Fruit fly (Drosophila melanogaster): Measurements from ENCODE around the gene how.

The how gene

DNA sequence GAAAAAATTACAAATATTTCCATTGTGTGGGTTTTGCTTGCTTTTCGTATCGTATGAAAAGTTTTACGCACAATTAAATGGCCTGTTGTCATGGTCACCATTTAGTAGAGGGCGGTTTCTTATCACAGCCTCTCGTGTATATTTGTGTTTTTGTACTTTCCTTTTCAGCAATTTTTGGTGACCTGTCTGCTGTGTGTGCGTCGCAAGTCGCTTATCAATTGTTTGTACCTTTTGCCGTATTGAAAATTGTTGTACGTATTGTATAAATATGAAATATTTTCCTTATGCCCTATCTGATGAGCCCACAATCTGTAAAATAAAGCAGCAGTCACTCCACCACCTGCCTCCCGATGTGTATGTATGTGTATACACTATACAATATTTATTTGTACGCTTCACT lies 24.4 kb downstream of the how start (continued):
- TF ChIP-seq CG11762 (GFP tag; optimal IDR thresholded peaks at IDR 0.05; ENCODE audit: insufficient read depth) (no peak), Hr4 (GFP tag; optimal IDR thresholded peaks at IDR 0.05) (no peak), achi (GFP tag; optimal IDR thresholded peaks at IDR 0.05) (no peak), CG4318 (GFP tag; optimal IDR thresholded peaks at IDR 0.05) (no peak), topi (GFP tag; optimal IDR thresholded peaks at IDR 0.05) (no peak), dsx (GFP tag; optimal IDR thresholded peaks at IDR 0.05; ENCODE audit: poor library complexity, severe bottlenecking) (no peak), Lpt (GFP tag; optimal IDR thresholded peaks at IDR 0.05) (no peak), net (GFP tag; optimal IDR thresholded peaks at IDR 0.05) (no peak), Hr39 (GFP tag; optimal IDR thresholded peaks at IDR 0.05) (no peak), Smox (GFP tag; optimal IDR thresholded peaks at IDR 0.05) (no peak), CG7368 (GFP tag; optimal IDR thresholded peaks at IDR 0.05) (no peak), Blimp-1 (GFP tag; optimal IDR thresholded peaks at IDR 0.05) (no peak), spab (GFP tag; optimal IDR thresholded peaks at IDR 0.05) (no peak), CG3032 (tag; optimal IDR thresholded peaks at IDR 0.05) (no peak), CG8319 (GFP tag; optimal IDR thresholded peaks at IDR 0.05) (no peak), salr (GFP tag; optimal IDR thresholded peaks at IDR 0.05) (no peak), Sox14 (GFP tag; optimal IDR thresholded peaks at IDR 0.05) (no peak), eg (GFP tag; IDR thresholded peaks at IDR 0.05) (no peak), CG6808 (GFP tag; optimal IDR thresholded peaks at IDR 0.05) (no peak), Ets21C (GFP tag; optimal IDR thresholded peaks at IDR 0.05) (no peak), CG6792 (GFP tag; optimal IDR thresholded peaks at IDR 0.05) (no peak), fkh (GFP tag; optimal IDR thresholded peaks at IDR 0.05) (peak; percentile 59), CG6163 (GFP tag; IDR thresholded peaks at IDR 0.05) (0 out of 3 replicates have a peak, but pooled peaks have one; percentile 22), CG6854 (GFP tag; optimal IDR thresholded peaks at IDR 0.05) (no peak), Eip93F (GFP tag; optimal IDR thresholded peaks at IDR 0.05) (no peak), CG11902 (GFP tag; optimal IDR thresholded peaks at IDR 0.05) (no peak), CG6276 (GFP tag; optimal IDR thresholded peaks at IDR 0.05) (no peak), CG3919 (GFP tag; optimal IDR thresholded peaks at IDR 0.05) (no peak), OdsH (GFP tag; optimal IDR thresholded peaks at IDR 0.05) (no peak), CG8119 (GFP tag; IDR thresholded peaks at IDR 0.05) (no peak)

DNA sequence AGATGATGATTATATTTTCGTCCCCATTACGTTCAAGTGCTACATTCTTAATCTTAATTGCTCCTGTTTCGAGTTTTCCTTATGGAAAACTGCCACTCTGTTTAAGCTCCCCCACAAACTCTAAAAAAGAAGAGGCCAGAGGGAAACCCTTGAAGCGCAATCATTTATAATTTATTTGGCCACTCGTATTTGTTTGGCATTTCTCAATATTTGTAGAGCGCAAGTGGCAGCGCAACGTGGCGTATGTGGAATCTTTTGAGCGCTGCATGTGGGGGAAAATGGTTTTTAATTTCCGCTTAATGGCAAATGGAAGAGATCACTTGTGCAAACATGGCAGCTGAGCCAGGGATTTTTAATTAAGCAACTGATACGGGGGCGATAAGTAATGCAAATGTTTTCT lies 25.2 kb downstream of the how start:
- TF ChIP-seq CG16779 (tag; optimal IDR thresholded peaks at IDR 0.05) (no peak), fkh (GFP tag; optimal IDR thresholded peaks at IDR 0.05) (peak; percentile 16), svp (GFP tag) (peak; percentile 51), lz (GFP tag; optimal IDR thresholded peaks at IDR 0.05) (no peak), esn (GFP tag; optimal IDR thresholded peaks at IDR 0.05) (peak; percentile 1)

DNA sequence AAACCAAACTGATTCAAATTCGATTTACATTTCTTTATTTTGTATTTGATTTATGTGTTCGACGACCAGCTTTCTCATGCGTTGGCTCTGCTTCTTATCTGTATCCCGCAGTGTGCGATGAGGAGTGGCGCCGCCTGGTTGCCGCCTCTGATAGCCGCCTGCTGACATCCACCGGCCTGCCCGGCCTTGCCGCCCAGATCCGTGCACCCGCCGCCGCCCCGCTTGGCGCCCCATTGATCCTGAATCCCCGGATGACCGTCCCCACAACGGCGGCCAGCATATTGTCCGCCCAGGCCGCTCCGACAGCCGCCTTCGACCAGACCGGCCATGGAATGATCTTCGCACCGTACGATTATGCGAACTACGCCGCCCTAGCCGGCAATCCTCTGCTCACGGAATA lies 29.6 kb downstream of the how start:
- no peak for TF ChIP-seq pdm3 (GFP tag; optimal IDR thresholded peaks at IDR 0.05)
- TF ChIP-seq CG15336 (GFP tag; IDR thresholded peaks at IDR 0.05), result no peak
- TF ChIP-seq CG11762 (GFP tag; optimal IDR thresholded peaks at IDR 0.05; ENCODE audit: insufficient read depth), result no peak
- no peak for TF ChIP-seq CG3919 (GFP tag; optimal IDR thresholded peaks at IDR 0.05)
- no peak for TF ChIP-seq Blimp-1 (GFP tag; optimal IDR thresholded peaks at IDR 0.05)
- TF ChIP-seq CG3032 (tag; optimal IDR thresholded peaks at IDR 0.05), result no peak
- TF ChIP-seq dsx (GFP tag; optimal IDR thresholded peaks at IDR 0.05; ENCODE audit: poor library complexity, severe bottlenecking), result no peak
- no peak for TF ChIP-seq salr (GFP tag; optimal IDR thresholded peaks at IDR 0.05)
- TF ChIP-seq CG6854 (GFP tag; optimal IDR thresholded peaks at IDR 0.05), result no peak
- TF ChIP-seq CG6276 (GFP tag; optimal IDR thresholded peaks at IDR 0.05), result no peak
- TF ChIP-seq Eip93F (GFP tag; optimal IDR thresholded peaks at IDR 0.05), result no peak
- TF ChIP-seq CG8119 (GFP tag; IDR thresholded peaks at IDR 0.05), result no peak
- TF ChIP-seq CG7368 (GFP tag; optimal IDR thresholded peaks at IDR 0.05), result no peak

DNA sequence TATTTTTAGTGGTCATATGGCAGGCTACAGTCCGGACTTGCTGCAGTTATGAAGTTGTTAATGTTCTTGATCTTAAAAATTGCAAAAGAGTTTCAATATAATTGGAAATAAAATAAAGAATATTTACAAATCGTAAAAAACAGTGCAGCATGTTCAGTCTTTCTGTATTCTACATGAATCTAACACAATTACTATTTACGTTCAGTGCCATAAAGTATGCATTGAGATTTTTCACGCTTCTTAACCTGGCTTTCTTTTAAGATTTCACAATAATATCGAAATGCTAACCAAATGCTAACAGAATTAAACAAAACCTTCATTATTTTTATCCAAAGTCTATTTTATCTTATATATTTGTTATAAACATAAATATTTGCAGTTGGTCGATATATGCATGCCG lies 30.6 kb downstream of the how start:
- TF ChIP-seq spab (GFP tag; optimal IDR thresholded peaks at IDR 0.05) (no peak), svp (GFP tag) (no peak), Hr39 (GFP tag; optimal IDR thresholded peaks at IDR 0.05) (no peak), CG15336 (GFP tag; IDR thresholded peaks at IDR 0.05) (no peak), fd59A (GFP tag; optimal IDR thresholded peaks at IDR 0.05) (no peak), Eip78C (GFP tag) (peak; percentile 36), fd85E (GFP tag; optimal IDR thresholded peaks at IDR 0.05) (no peak), CG7368 (GFP tag; optimal IDR thresholded peaks at IDR 0.05) (no peak), CG4318 (GFP tag; optimal IDR thresholded peaks at IDR 0.05) (no peak)

All from whole organism, prepupa.